Fruit fly (Drosophila melanogaster): ENCODE measurements around the gene CG11878.
A peak's percentile ranks its signal among the peaks of the same experiment; 100 is the strongest.

The CG11878 gene

dm6 chr3R:25295320-25296020 lies 21.8 kb downstream of the CG11878 start, which contains the start of gene CG31102 (continued):
- TF ChIP-seq salm (tag; optimal IDR thresholded peaks at IDR 0.05), result no peak
- TF ChIP-seq CG12219 (GFP tag; optimal IDR thresholded peaks at IDR 0.05), result no peak
- TF ChIP-seq HHEX (GFP tag; optimal IDR thresholded peaks at IDR 0.05), result no peak
- no peak for TF ChIP-seq CG16815 (GFP tag; optimal IDR thresholded peaks at IDR 0.05)
- no peak for TF ChIP-seq cwo (GFP tag; optimal IDR thresholded peaks at IDR 0.05)
- no peak for TF ChIP-seq CG1792 (GFP tag; optimal IDR thresholded peaks at IDR 0.05)
- peak; percentile 28 for TF ChIP-seq mirr (GFP tag; optimal IDR thresholded peaks at IDR 0.05)
- TF ChIP-seq exex (tag; optimal IDR thresholded peaks at IDR 0.05), result peak; percentile 78
- no peak for TF ChIP-seq Nf-YB (GFP tag; optimal IDR thresholded peaks at IDR 0.05)
- no peak for TF ChIP-seq zen (tag; optimal IDR thresholded peaks at IDR 0.05)
- no peak for TF ChIP-seq CG31365 (tag; optimal IDR thresholded peaks at IDR 0.05)
- TF ChIP-seq otp (GFP tag; IDR thresholded peaks at IDR 0.05), result no peak
- no peak for TF ChIP-seq Hmr (GFP tag; optimal IDR thresholded peaks at IDR 0.05)
- no peak for TF ChIP-seq Hr3 (GFP tag; optimal IDR thresholded peaks at IDR 0.05)
- TF ChIP-seq dmrt99B (tag; optimal IDR thresholded peaks at IDR 0.05), result peak; percentile 1
- TF ChIP-seq MBD-R2 (GFP tag; IDR thresholded peaks at IDR 0.05), result no peak
- no peak for TF ChIP-seq CG15601 (tag; optimal IDR thresholded peaks at IDR 0.05)
- no peak for TF ChIP-seq ken (GFP tag; IDR thresholded peaks at IDR 0.05)
- no peak for TF ChIP-seq CG2129 (GFP tag; IDR thresholded peaks at IDR 0.05; ENCODE audit: partially characterized antibody)
- no peak for TF ChIP-seq gfzf (GFP tag; optimal IDR thresholded peaks at IDR 0.05)
- no peak for TF ChIP-seq peb (GFP tag; IDR thresholded peaks at IDR 0.05)
- no peak for TF ChIP-seq CG1603 (tag; optimal IDR thresholded peaks at IDR 0.05)
- TF ChIP-seq CG18599 (GFP tag; optimal IDR thresholded peaks at IDR 0.05), result peak; percentile 13
- no peak for TF ChIP-seq Scr (GFP tag; IDR thresholded peaks at IDR 0.05; ENCODE audit: partially characterized antibody)
- TF ChIP-seq croc (GFP tag; conservative IDR thresholded peaks at IDR 0.05), result no peak
- no peak for TF ChIP-seq odd (GFP tag; optimal IDR thresholded peaks at IDR 0.05)
- TF ChIP-seq CG11723 (GFP tag; optimal IDR thresholded peaks at IDR 0.05), result no peak
- TF ChIP-seq NC2α (GFP tag; optimal IDR thresholded peaks at IDR 0.05), result no peak
- no peak for TF ChIP-seq Xbp1 (GFP tag; optimal IDR thresholded peaks at IDR 0.05)
- TF ChIP-seq Pdp1 (GFP tag; optimal IDR thresholded peaks at IDR 0.05), result no peak
- no peak for TF ChIP-seq CG13894 (tag; optimal IDR thresholded peaks at IDR 0.05)
- peak; percentile 11 for TF ChIP-seq CG34376 (GFP tag; optimal IDR thresholded peaks at IDR 0.05)
- TF ChIP-seq CG3726 (GFP tag; IDR thresholded peaks at IDR 0.05), result no peak
- TF ChIP-seq Dad (GFP tag; optimal IDR thresholded peaks at IDR 0.05), result no peak
- TF ChIP-seq CG4730 (GFP tag; IDR thresholded peaks at IDR 0.05), result no peak
- TF ChIP-seq Gsc (GFP tag; IDR thresholded peaks at IDR 0.05), result no peak
- no peak for TF ChIP-seq yki (optimal IDR thresholded peaks at IDR 0.05)
- TF ChIP-seq Hand (GFP tag; optimal IDR thresholded peaks at IDR 0.05), result no peak

dm6 chr3R:25297678-25298077 lies 24.0 kb downstream of the CG11878 start, which contains the start of gene CG31097:
TSS of gene CG31097 (minus strand) at chr3R:25297778.
- TF ChIP-seq Rx (GFP tag; IDR thresholded peaks at IDR 0.05) (no peak), exex (tag; optimal IDR thresholded peaks at IDR 0.05) (peak; percentile 4)
